Fruit fly (Drosophila melanogaster) whole organism, prepupa: ENCODE measurements around the gene G6P.

Source experiments
- Sox102F ChIP-seq: fragments of 200-800 bp; sonication (Bioruptor generic); optimal IDR thresholded peaks from 2 replicates; lab custom pipeline; 2016; ENCODE audit warnings: missing biosample characterization, mild to moderate bottlenecking, missing genetic modification characterization
- cyc ChIP-seq: fragments of 200-800 bp; sonication (Bioruptor generic); optimal IDR thresholded peaks from 3 replicates; lab custom pipeline; 2016; ENCODE audit warnings: missing biosample characterization, missing genetic modification characterization
- dsx ChIP-seq: fragments of 200-800 bp; optimal IDR thresholded peaks from 3 replicates; lab custom pipeline; 2019; ENCODE audit warnings: missing biosample characterization, mild to moderate bottlenecking, missing genetic modification characterization, moderate library complexity; ENCODE audit not compliant: poor library complexity, severe bottlenecking
- eg ChIP-seq: fragments of 200-800 bp; sonication (Bioruptor generic); IDR thresholded peaks from 3 replicates; pipeline ENCODE4 v1.3.6; 2022; ENCODE audit warnings: missing biosample characterization, missing genetic modification characterization
- salr ChIP-seq, 2 experiments: fragments of 200-800 bp; sonication (Bioruptor generic); optimal IDR thresholded peaks; 3 replicates each; lab custom pipeline; 2016 to 2018; ENCODE audit warnings: missing biosample characterization in 2 of 2, missing genetic modification characterization in 2 of 2, mild to moderate bottlenecking in 1 of 2

DNA sequence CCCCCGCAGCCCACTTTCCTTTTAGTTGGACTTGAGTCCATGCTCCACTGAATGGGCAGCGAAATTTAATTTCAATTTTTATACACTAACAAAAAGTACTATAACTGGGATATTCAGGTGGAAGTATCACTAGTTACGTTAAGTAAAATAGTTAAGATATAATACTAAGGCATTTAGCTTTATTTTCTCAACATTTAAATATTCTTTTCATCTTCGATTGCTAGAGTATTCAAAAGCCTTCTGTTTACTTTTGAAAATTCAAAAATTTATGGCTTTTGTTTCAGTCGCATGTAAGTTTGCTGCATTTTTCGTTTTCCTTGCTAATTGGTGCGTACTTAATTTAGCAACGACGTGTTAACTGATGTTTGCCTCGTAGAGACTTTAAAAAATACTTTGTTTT lies 36.0 kb upstream of the G6P start:
- no peak for TF ChIP-seq cyc
- TF ChIP-seq Sox102F, result no peak
- no peak for TF ChIP-seq salr (GFP tag; optimal IDR thresholded peaks at IDR 0.05; lab: Kevin White, UChicago)
- TF ChIP-seq dsx (GFP tag; lab: Kevin White, UChicago), result no peak
- TF ChIP-seq eg (GFP tag; lab: Robert Waterston, UW), result no peak; the same call in 2 of the 3 replicates
